3 worm cellular contexts compared by ENCODE assay signal in genomic region chrX:15173303-15173904, ce11.
TF ChIP-seq lines count a peak whose summit lies in the region.

TSS of gene ucr-2.2 (plus strand) at chrX:15173904.

TF ChIP-seq in whole organism, L1 larva, 84 proteins besides CTCF, POLR2A, EP300 and RAD21 (continued from another document and continues in another):
- TF ChIP-seq pag-3 (tag; optimal IDR thresholded peaks at IDR 0.05; lab: Kevin White, UChicago; ENCODE audit: borderline replicate concordance, insufficient read depth): peak; percentile 57
- TF ChIP-seq ceh-88 (GFP tag; IDR thresholded peaks at IDR 0.05; lab: Robert Waterston, UW): peak; percentile 69
- TF ChIP-seq sptf-1 (tag; optimal IDR thresholded peaks at IDR 0.05; lab: Kevin White, UChicago): no peak
- TF ChIP-seq mab-9 (GFP tag; IDR thresholded peaks at IDR 0.05; lab: Robert Waterston, UW): peak; percentile 54; the same call in 1 of the 2 replicates
- TF ChIP-seq irx-1 (tag; optimal IDR thresholded peaks at IDR 0.05; lab: Kevin White, UChicago): peak; percentile 81
- TF ChIP-seq fkh-10 (GFP tag; optimal IDR thresholded peaks at IDR 0.05; lab: Kevin White, UChicago): peak; percentile 27
- peak; percentile 19 for TF ChIP-seq jun-1 (tag; optimal IDR thresholded peaks at IDR 0.05; lab: Kevin White, UChicago)
- no peak for TF ChIP-seq nhr-12 (tag; optimal IDR thresholded peaks at IDR 0.05; lab: Kevin White, UChicago)
- peak; percentile 11 for TF ChIP-seq lin-15B (tag; optimal IDR thresholded peaks at IDR 0.05; lab: Kevin White, UChicago)
- peak; percentile 67 for TF ChIP-seq unc-86 (tag; optimal IDR thresholded peaks at IDR 0.05; lab: Kevin White, UChicago)
- peak; percentile 27 for TF ChIP-seq sox-4 (tag; optimal IDR thresholded peaks at IDR 0.05; lab: Kevin White, UChicago)
- TF ChIP-seq C34B4.2 (tag; optimal IDR thresholded peaks at IDR 0.05; lab: Kevin White, UChicago): no peak
- no peak for TF ChIP-seq egl-27 (tag; optimal IDR thresholded peaks at IDR 0.05; lab: Kevin White, UChicago)
- peak; percentile 47 for TF ChIP-seq pax-3 (tag; optimal IDR thresholded peaks at IDR 0.05; lab: Kevin White, UChicago)
- TF ChIP-seq elt-2 (tag; optimal IDR thresholded peaks at IDR 0.05; lab: Kevin White, UChicago): peak; percentile 69
- peak; percentile 77 for TF ChIP-seq sup-37 (GFP tag; optimal IDR thresholded peaks at IDR 0.05; lab: Kevin White, UChicago)
- no peak for TF ChIP-seq nhr-237 (tag; optimal IDR thresholded peaks at IDR 0.05; lab: Kevin White, UChicago)
- TF ChIP-seq aly-2 (tag; optimal IDR thresholded peaks at IDR 0.05; lab: Kevin White, UChicago): no peak
- peak; percentile 57 for TF ChIP-seq nhr-77 (tag; optimal IDR thresholded peaks at IDR 0.05; lab: Kevin White, UChicago)
- TF ChIP-seq ces-1 (GFP tag; optimal IDR thresholded peaks at IDR 0.05; lab: Kevin White, UChicago): no peak
- TF ChIP-seq unc-98 (GFP tag; IDR thresholded peaks at IDR 0.05; lab: Robert Waterston, UW): no peak
- peak; percentile 72 for TF ChIP-seq snpc-4 (tag; optimal IDR thresholded peaks at IDR 0.05; lab: Kevin White, UChicago)
- TF ChIP-seq ama-1 (optimal IDR thresholded peaks at IDR 0.05; lab: Kevin White, UChicago): peak; percentile 4
- no peak for TF ChIP-seq nhr-84 (tag; optimal IDR thresholded peaks at IDR 0.05; lab: Kevin White, UChicago)
- TF ChIP-seq hpl-2 (GFP tag; optimal IDR thresholded peaks at IDR 0.05; lab: Kevin White, UChicago): no peak
- peak in 1 of 2 experiments; percentile 66 for TF ChIP-seq ztf-11 (tag; optimal IDR thresholded peaks at IDR 0.05; lab: Kevin White, UChicago)
- no peak for TF ChIP-seq zag-1 (tag; optimal IDR thresholded peaks at IDR 0.05; lab: Kevin White, UChicago)
- peak; percentile 93 for TF ChIP-seq nhr-20 (tag; optimal IDR thresholded peaks at IDR 0.05; lab: Kevin White, UChicago)
- peak; percentile 5 for TF ChIP-seq nhr-11 (tag; optimal IDR thresholded peaks at IDR 0.05; lab: Kevin White, UChicago)
- TF ChIP-seq lin-14 (GFP tag; optimal IDR thresholded peaks at IDR 0.05; lab: Kevin White, UChicago): peak; percentile 94
- TF ChIP-seq elt-3 (tag; optimal IDR thresholded peaks at IDR 0.05; lab: Kevin White, UChicago): peak in 2 of 6 experiments; percentile 66 to 69
- no peak for TF ChIP-seq fkh-4 (tag; optimal IDR thresholded peaks at IDR 0.05; lab: Kevin White, UChicago; ENCODE audit: borderline replicate concordance)
- TF ChIP-seq isw-1 (GFP tag; IDR thresholded peaks at IDR 0.05; lab: Robert Waterston, UW): peak; percentile 49
- TF ChIP-seq unc-30 (tag; optimal IDR thresholded peaks at IDR 0.05; lab: Kevin White, UChicago): no peak
- peak; percentile 88 for TF ChIP-seq nhr-85 (tag; lab: Kevin White, UChicago)
- TF ChIP-seq nhr-47 (tag; optimal IDR thresholded peaks at IDR 0.05; lab: Kevin White, UChicago): peak; percentile 88
- TF ChIP-seq F16B12.6 (tag; optimal IDR thresholded peaks at IDR 0.05; lab: Kevin White, UChicago): peak; percentile 24
- TF ChIP-seq lir-3 (tag; optimal IDR thresholded peaks at IDR 0.05; lab: Kevin White, UChicago; ENCODE audit: poor library complexity): no peak
- TF ChIP-seq fkh-8 (tag; optimal IDR thresholded peaks at IDR 0.05; lab: Kevin White, UChicago): peak; percentile 87
- peak; percentile 62 to 80 (median 79) for TF ChIP-seq dpl-1 (GFP tag; optimal IDR thresholded peaks at IDR 0.05; lab: Kevin White, UChicago)
- no peak for TF ChIP-seq hlh-17 (GFP tag; optimal IDR thresholded peaks at IDR 0.05; lab: Kevin White, UChicago; ENCODE audit: borderline replicate concordance)
- TF ChIP-seq unc-130 (tag; optimal IDR thresholded peaks at IDR 0.05; lab: Kevin White, UChicago): peak; percentile 84
- peak; percentile 72 for TF ChIP-seq mef-2 (tag; optimal IDR thresholded peaks at IDR 0.05; lab: Kevin White, UChicago)
- peak; percentile 56 for TF ChIP-seq C04F5.9 (tag; optimal IDR thresholded peaks at IDR 0.05; lab: Kevin White, UChicago)

TF ChIP-seq in whole organism, L3 larva, 47 proteins besides CTCF, POLR2A, EP300 and RAD21 (continued from another document):
- TF ChIP-seq nfya-1 (tag; optimal IDR thresholded peaks at IDR 0.05; lab: Kevin White, UChicago; ENCODE audit: insufficient read depth) (peak; percentile 70), pqm-1 (tag; optimal IDR thresholded peaks at IDR 0.05; lab: Kevin White, UChicago) (peak; percentile 29), ceh-82 (tag; optimal IDR thresholded peaks at IDR 0.05; lab: Kevin White, UChicago) (no peak), ztf-11 (tag; optimal IDR thresholded peaks at IDR 0.05; lab: Kevin White, UChicago) (no peak), unc-62 (GFP tag; optimal IDR thresholded peaks at IDR 0.05; lab: Kevin White, UChicago) (no peak), nhr-23 (tag; optimal IDR thresholded peaks at IDR 0.05; lab: Kevin White, UChicago) (peak; percentile 87), ceh-16 (tag; optimal IDR thresholded peaks at IDR 0.05; lab: Kevin White, UChicago) (no peak), eor-1 (tag; optimal IDR thresholded peaks at IDR 0.05; lab: Kevin White, UChicago) (no peak), tbx-2 (tag; optimal IDR thresholded peaks at IDR 0.05; lab: Kevin White, UChicago) (peak; percentile 81), lin-15B (tag; optimal IDR thresholded peaks at IDR 0.05; lab: Kevin White, UChicago) (peak; percentile 58), sea-2 (GFP tag; optimal IDR thresholded peaks at IDR 0.05; lab: Kevin White, UChicago) (no peak), zag-1 (tag; optimal IDR thresholded peaks at IDR 0.05; lab: Kevin White, UChicago) (no peak), nhr-11 (tag; optimal IDR thresholded peaks at IDR 0.05; lab: Kevin White, UChicago) (no peak), ceh-28 (tag; optimal IDR thresholded peaks at IDR 0.05; lab: Kevin White, UChicago) (peak; percentile 27), daf-12 (tag; optimal IDR thresholded peaks at IDR 0.05; lab: Kevin White, UChicago) (no peak), elt-3 (tag; optimal IDR thresholded peaks at IDR 0.05; lab: Kevin White, UChicago) (no peak), skn-1 (tag; optimal IDR thresholded peaks at IDR 0.05; lab: Kevin White, UChicago) (peak; percentile 27), lsy-12 (tag; optimal IDR thresholded peaks at IDR 0.05; lab: Kevin White, UChicago) (peak; percentile 73), nhr-77 (tag; optimal IDR thresholded peaks at IDR 0.05; lab: Kevin White, UChicago) (no peak), nhr-28 (tag; optimal IDR thresholded peaks at IDR 0.05; lab: Kevin White, UChicago) (no peak), fkh-2 (tag; optimal IDR thresholded peaks at IDR 0.05; lab: Kevin White, UChicago) (no peak), fos-1 (tag; optimal IDR thresholded peaks at IDR 0.05; lab: Kevin White, UChicago) (peak; percentile 59), ama-1 (optimal IDR thresholded peaks at IDR 0.05; lab: Kevin White, UChicago) (no peak), fkh-10 (GFP tag; optimal IDR thresholded peaks at IDR 0.05; lab: Kevin White, UChicago) (peak; percentile 21), hmg-11 (tag; optimal IDR thresholded peaks at IDR 0.05; lab: Kevin White, UChicago) (peak; percentile 88), nhr-76 (tag; optimal IDR thresholded peaks at IDR 0.05; lab: Kevin White, UChicago) (peak; percentile 18), elt-1 (tag; optimal IDR thresholded peaks at IDR 0.05; lab: Kevin White, UChicago) (no peak), nhr-237 (tag; optimal IDR thresholded peaks at IDR 0.05; lab: Kevin White, UChicago) (no peak)

TF ChIP-seq in whole organism, young adult, 124 proteins besides CTCF, POLR2A, EP300 and RAD21 (continued from another document and continues in another):
- TF ChIP-seq lsl-1 (GFP tag; optimal IDR thresholded peaks at IDR 0.05; lab: Kevin White, UChicago): no peak
- TF ChIP-seq zfh-2 (GFP tag; conservative IDR thresholded peaks at IDR 0.05; lab: Robert Waterston, UW): peak; percentile 52; the same call in 1 of the 2 replicates
- no peak for TF ChIP-seq akir-1 (GFP tag; optimal IDR thresholded peaks at IDR 0.05; lab: Kevin White, UChicago)
- TF ChIP-seq lir-1 (GFP tag; conservative IDR thresholded peaks at IDR 0.05; lab: Robert Waterston, UW): 0 out of 2 replicates have a peak, but pooled peaks have one; percentile 46
- no peak for TF ChIP-seq let-526 (GFP tag; IDR thresholded peaks at IDR 0.05; lab: Robert Waterston, UW)
- peak; percentile 21 for TF ChIP-seq B0261.1 (tag; optimal IDR thresholded peaks at IDR 0.05; lab: Kevin White, UChicago)
- TF ChIP-seq unc-62 (GFP tag; optimal IDR thresholded peaks at IDR 0.05; lab: Kevin White, UChicago): no peak
- peak; percentile 71 for TF ChIP-seq ztf-26 (tag; optimal IDR thresholded peaks at IDR 0.05; lab: Kevin White, UChicago)
- TF ChIP-seq ztf-18 (tag; optimal IDR thresholded peaks at IDR 0.05; lab: Kevin White, UChicago): peak; percentile 96
- TF ChIP-seq snpc-1.3 (tag; optimal IDR thresholded peaks at IDR 0.05; lab: Kevin White, UChicago; ENCODE audit: insufficient read depth): no peak
- no peak for TF ChIP-seq B0035.1 (tag; optimal IDR thresholded peaks at IDR 0.05; lab: Kevin White, UChicago)
- TF ChIP-seq F10E7.11 (tag; optimal IDR thresholded peaks at IDR 0.05; lab: Kevin White, UChicago): no peak
- peak; percentile 75 to 88 for TF ChIP-seq let-607 (tag; optimal IDR thresholded peaks at IDR 0.05; lab: Kevin White, UChicago)
- peak; percentile 89 for TF ChIP-seq dox-1 (GFP tag; IDR thresholded peaks at IDR 0.05; lab: Robert Waterston, UW)
- no peak for TF ChIP-seq T07F8.4 (tag; optimal IDR thresholded peaks at IDR 0.05; lab: Kevin White, UChicago)
- TF ChIP-seq nhr-90 (tag; optimal IDR thresholded peaks at IDR 0.05; lab: Kevin White, UChicago): no peak
- no peak for TF ChIP-seq sea-2 (GFP tag; IDR thresholded peaks at IDR 0.05; lab: Robert Waterston, UW)
- no peak for TF ChIP-seq ceh-100 (GFP tag; IDR thresholded peaks at IDR 0.05; lab: Robert Waterston, UW)
- TF ChIP-seq F57A8.1 (GFP tag; optimal IDR thresholded peaks at IDR 0.05; lab: Kevin White, UChicago): no peak
- peak; percentile 44; the same call in 1 of the 2 replicates for TF ChIP-seq cebp-1 (GFP tag; IDR thresholded peaks at IDR 0.05; lab: Robert Waterston, UW)
- peak; percentile 82 for TF ChIP-seq cebp-1 (tag; optimal IDR thresholded peaks at IDR 0.05; lab: Kevin White, UChicago)
- TF ChIP-seq egl-18 (GFP tag; IDR thresholded peaks at IDR 0.05; lab: Robert Waterston, UW): no peak
- TF ChIP-seq aptf-3 (GFP tag; IDR thresholded peaks at IDR 0.05; lab: Robert Waterston, UW): no peak
- TF ChIP-seq madf-10 (tag; optimal IDR thresholded peaks at IDR 0.05; lab: Kevin White, UChicago): peak; percentile 46
- TF ChIP-seq atf-7 (tag; optimal IDR thresholded peaks at IDR 0.05; lab: Kevin White, UChicago): peak; percentile 81
- TF ChIP-seq nhr-80 (tag; optimal IDR thresholded peaks at IDR 0.05; lab: Kevin White, UChicago): peak; percentile 87
- 0 out of 2 replicates have a peak, but pooled peaks have one; percentile 23 for TF ChIP-seq hmg-20 (GFP tag; IDR thresholded peaks at IDR 0.05; lab: Robert Waterston, UW)
- peak; percentile 75 for TF ChIP-seq pbrm-1 (GFP tag; IDR thresholded peaks at IDR 0.05; lab: Robert Waterston, UW)
- TF ChIP-seq die-1 (tag; optimal IDR thresholded peaks at IDR 0.05; lab: Kevin White, UChicago): no peak
- no peak for TF ChIP-seq madf-6 (GFP tag; IDR thresholded peaks at IDR 0.05; lab: Robert Waterston, UW)
- no peak for TF ChIP-seq mel-28 (tag; optimal IDR thresholded peaks at IDR 0.05; lab: Kevin White, UChicago; ENCODE audit: borderline replicate concordance)
- TF ChIP-seq hlh-26 (GFP tag; conservative IDR thresholded peaks at IDR 0.05; lab: Robert Waterston, UW): no peak
- TF ChIP-seq bed-1 (GFP tag; IDR thresholded peaks at IDR 0.05; lab: Robert Waterston, UW): no peak
- peak; percentile 83 for TF ChIP-seq ZK185.1 (tag; optimal IDR thresholded peaks at IDR 0.05; lab: Kevin White, UChicago; ENCODE audit: poor library complexity, severe bottlenecking)
- peak; percentile 83 for TF ChIP-seq attf-5 (GFP tag; optimal IDR thresholded peaks at IDR 0.05; lab: Kevin White, UChicago)
- no peak for TF ChIP-seq F49E8.2 (tag; optimal IDR thresholded peaks at IDR 0.05; lab: Kevin White, UChicago; ENCODE audit: insufficient read depth)
- no peak for TF ChIP-seq fkh-3 (tag; optimal IDR thresholded peaks at IDR 0.05; lab: Kevin White, UChicago)
- TF ChIP-seq bed-2 (GFP tag; IDR thresholded peaks at IDR 0.05; lab: Robert Waterston, UW): no peak
- peak in 1 of 3 experiments; percentile 85 for TF ChIP-seq lin-35 (GFP tag; optimal IDR thresholded peaks at IDR 0.05; lab: Kevin White, UChicago)
- no peak for TF ChIP-seq D2030.7 (GFP tag; IDR thresholded peaks at IDR 0.05; lab: Robert Waterston, UW)
- TF ChIP-seq attf-6 (GFP tag; IDR thresholded peaks at IDR 0.05; lab: Robert Waterston, UW): no peak
- no peak for TF ChIP-seq efl-1 (GFP tag; optimal IDR thresholded peaks at IDR 0.05; lab: Kevin White, UChicago)
- no peak for TF ChIP-seq Y53F4B.3 (GFP tag; IDR thresholded peaks at IDR 0.05; lab: Robert Waterston, UW)
- TF ChIP-seq Y67H2A.10 (GFP tag; conservative IDR thresholded peaks at IDR 0.05; lab: Robert Waterston, UW): no peak
- TF ChIP-seq C17E4.6 (GFP tag; IDR thresholded peaks at IDR 0.05; lab: Robert Waterston, UW): no peak
- no peak for TF ChIP-seq ekl-4 (GFP tag; IDR thresholded peaks at IDR 0.05; lab: Robert Waterston, UW)
- no peak for TF ChIP-seq Y95B8A.8 (GFP tag; IDR thresholded peaks at IDR 0.05; lab: Robert Waterston, UW)
- TF ChIP-seq nhr-120 (GFP tag; IDR thresholded peaks at IDR 0.05; lab: Robert Waterston, UW): no peak
- TF ChIP-seq rcor-1 (GFP tag; IDR thresholded peaks at IDR 0.05; lab: Robert Waterston, UW): no peak
- TF ChIP-seq unc-130 (GFP tag; optimal IDR thresholded peaks at IDR 0.05; lab: Kevin White, UChicago): no peak
- no peak for TF ChIP-seq ceh-58 (GFP tag; IDR thresholded peaks at IDR 0.05; lab: Robert Waterston, UW)
- peak; percentile 68 for TF ChIP-seq F23B12.7 (tag; optimal IDR thresholded peaks at IDR 0.05; lab: Kevin White, UChicago; ENCODE audit: insufficient read depth)
- peak; percentile 34 for TF ChIP-seq somi-1 (GFP tag; optimal IDR thresholded peaks at IDR 0.05; lab: Kevin White, UChicago)
- TF ChIP-seq nhr-27 (tag; optimal IDR thresholded peaks at IDR 0.05; lab: Kevin White, UChicago): no peak
- no peak for TF ChIP-seq ceh-91 (GFP tag; IDR thresholded peaks at IDR 0.05; lab: Robert Waterston, UW)
- no peak for TF ChIP-seq rec-8 (tag; optimal IDR thresholded peaks at IDR 0.05; lab: Kevin White, UChicago)
- no peak for TF ChIP-seq B0019.2 (GFP tag; conservative IDR thresholded peaks at IDR 0.05; lab: Robert Waterston, UW)
- no peak for TF ChIP-seq ceh-79 (tag; optimal IDR thresholded peaks at IDR 0.05; lab: Kevin White, UChicago)
- no peak for TF ChIP-seq ztf-3 (GFP tag; optimal IDR thresholded peaks at IDR 0.05; lab: Kevin White, UChicago)
- TF ChIP-seq F52B5.7 (tag; optimal IDR thresholded peaks at IDR 0.05; lab: Kevin White, UChicago): no peak
- no peak for TF ChIP-seq F57C9.4 (tag; optimal IDR thresholded peaks at IDR 0.05; lab: Kevin White, UChicago)
- no peak for TF ChIP-seq mxl-1 (tag; optimal IDR thresholded peaks at IDR 0.05; lab: Kevin White, UChicago)
- no peak for TF ChIP-seq snpc-1.1 (tag; optimal IDR thresholded peaks at IDR 0.05; lab: Kevin White, UChicago; ENCODE audit: insufficient read depth)
- TF ChIP-seq tbx-9 (tag; optimal IDR thresholded peaks at IDR 0.05; lab: Kevin White, UChicago; ENCODE audit: borderline replicate concordance): no peak
- TF ChIP-seq nfyb-1 (GFP tag; IDR thresholded peaks at IDR 0.05; lab: Robert Waterston, UW): no peak
- no peak for TF ChIP-seq sptf-2 (GFP tag; optimal IDR thresholded peaks at IDR 0.05; lab: Kevin White, UChicago)
- TF ChIP-seq pha-4 (tag; optimal IDR thresholded peaks at IDR 0.05; lab: Kevin White, UChicago): no peak
- peak; percentile 31 for TF ChIP-seq repo-1 (tag; optimal IDR thresholded peaks at IDR 0.05; lab: Kevin White, UChicago)
- no peak for TF ChIP-seq hrde-1 (tag; optimal IDR thresholded peaks at IDR 0.05; lab: Kevin White, UChicago; ENCODE audit: borderline replicate concordance)
- TF ChIP-seq ets-4 (GFP tag; optimal IDR thresholded peaks at IDR 0.05; lab: Kevin White, UChicago): no peak
- no peak; the same call in 1 of the 2 replicates for TF ChIP-seq aptf-2 (GFP tag; conservative IDR thresholded peaks at IDR 0.05; lab: Robert Waterston, UW)
- TF ChIP-seq lag-1 (GFP tag; IDR thresholded peaks at IDR 0.05; lab: Robert Waterston, UW): no peak
